Worm (Caenorhabditis elegans) whole organism, mixed stage, embryonic: ENCODE results near the gene R13A1.1.

Source experiments
- M03D4.4 ChIP-seq: sonication (generic microtip); optimal IDR thresholded peaks from 2 replicates; lab custom pipeline; 2017; ENCODE audit warnings: mild to moderate bottlenecking, missing genetic modification characterization, missing compliant biosample characterization
- bed-3 ChIP-seq: fragments of 200-800 bp; sonication (Bioruptor generic); optimal IDR thresholded peaks from 3 replicates; lab custom pipeline; 2018; ENCODE audit warnings: mild to moderate bottlenecking, missing genetic modification characterization, moderate library complexity, missing compliant biosample characterization
- blmp-1 ChIP-seq: fragments of 150-350 bp; optimal IDR thresholded peaks from 2 replicates; lab custom pipeline; 2014; ENCODE audit warnings: missing biosample characterization, missing genetic modification characterization
- ceh-39 ChIP-seq: fragments of 150-350 bp; optimal IDR thresholded peaks from 2 replicates; lab custom pipeline; 2014; ENCODE audit warnings: missing biosample characterization, missing genetic modification characterization
- ceh-43 ChIP-seq: fragments of 200-800 bp; sonication (Bioruptor generic); optimal IDR thresholded peaks from 2 replicates; lab custom pipeline; 2018; ENCODE audit warnings: mild to moderate bottlenecking, missing genetic modification characterization, moderate library complexity, missing compliant biosample characterization
- ceh-83 ChIP-seq: fragments of 200-800 bp; sonication (Bioruptor generic); optimal IDR thresholded peaks from 2 replicates; lab custom pipeline; 2018; ENCODE audit warnings: mild to moderate bottlenecking, missing genetic modification characterization, missing compliant biosample characterization
- ces-1 ChIP-seq: fragments of 150-350 bp; optimal IDR thresholded peaks from 2 replicates; lab custom pipeline; 2014; ENCODE audit warnings: missing biosample characterization, missing genetic modification reagents, missing genetic modification characterization
- cnd-1 ChIP-seq: fragments of 200-800 bp; sonication (Bioruptor generic); optimal IDR thresholded peaks from 2 replicates; lab custom pipeline; 2018; ENCODE audit warnings: mild to moderate bottlenecking, missing genetic modification characterization, missing compliant biosample characterization
- elt-1 ChIP-seq: sonication (generic microtip); optimal IDR thresholded peaks from 2 replicates; lab custom pipeline; 2017; ENCODE audit warnings: missing genetic modification characterization, mild to moderate bottlenecking, missing compliant biosample characterization, antibody characterized with exemption, moderate library complexity, borderline replicate concordance; ENCODE audit not compliant: insufficient read depth
- elt-3 ChIP-seq: fragments of 150-350 bp; optimal IDR thresholded peaks from 2 replicates; lab custom pipeline; 2014; ENCODE audit warnings: missing biosample characterization, missing genetic modification characterization
- flh-1 ChIP-seq: fragments of 200-800 bp; sonication (Bioruptor generic); optimal IDR thresholded peaks from 2 replicates; lab custom pipeline; 2018; ENCODE audit warnings: mild to moderate bottlenecking, missing genetic modification characterization, moderate library complexity, missing compliant biosample characterization
- ham-2 ChIP-seq: fragments of 200-800 bp; sonication (Bioruptor generic); optimal IDR thresholded peaks from 2 replicates; lab custom pipeline; 2018; ENCODE audit warnings: mild to moderate bottlenecking, missing genetic modification characterization, missing compliant biosample characterization
- hlh-1 ChIP-seq: fragments of 150-350 bp; optimal IDR thresholded peaks from 2 replicates; lab custom pipeline; 2014; ENCODE audit warnings: missing biosample characterization, missing genetic modification reagents, missing genetic modification characterization
- lin-13 ChIP-seq: fragments of 150-350 bp; optimal IDR thresholded peaks from 2 replicates; lab custom pipeline; 2014; ENCODE audit warnings: missing biosample characterization, missing genetic modification characterization
- lin-32 ChIP-seq: fragments of 200-800 bp; sonication (Bioruptor generic); optimal IDR thresholded peaks from 2 replicates; lab custom pipeline; 2018; ENCODE audit warnings: mild to moderate bottlenecking, missing genetic modification characterization, missing compliant biosample characterization
- lsy-2 ChIP-seq: fragments of 150-350 bp; optimal IDR thresholded peaks from 2 replicates; lab custom pipeline; 2014; ENCODE audit warnings: missing biosample characterization, missing genetic modification characterization
- mab-5 ChIP-seq: fragments of 150-350 bp; optimal IDR thresholded peaks from 2 replicates; lab custom pipeline; 2014; ENCODE audit warnings: missing biosample characterization, missing genetic modification characterization
- mep-1 ChIP-seq: fragments of 150-350 bp; optimal IDR thresholded peaks from 2 replicates; lab custom pipeline; 2017; ENCODE audit warnings: missing biosample characterization, missing genetic modification reagents, missing genetic modification characterization, inconsistent platforms
- mls-2 ChIP-seq: sonication (generic microtip); optimal IDR thresholded peaks from 2 replicates; lab custom pipeline; 2016; ENCODE audit warnings: mild to moderate bottlenecking, missing genetic modification characterization, moderate library complexity, missing compliant biosample characterization
- nhr-12 ChIP-seq: fragments of 150-350 bp; optimal IDR thresholded peaks from 2 replicates; lab custom pipeline; 2014; ENCODE audit warnings: missing biosample characterization, missing genetic modification characterization
- nhr-2 ChIP-seq: fragments of 150-350 bp; optimal IDR thresholded peaks from 2 replicates; lab custom pipeline; 2014; ENCODE audit warnings: missing biosample characterization, missing genetic modification characterization
- nhr-237 ChIP-seq: fragments of 150-350 bp; optimal IDR thresholded peaks from 2 replicates; lab custom pipeline; 2014; ENCODE audit warnings: missing biosample characterization, missing genetic modification characterization
- nhr-28 ChIP-seq: fragments of 150-350 bp; optimal IDR thresholded peaks from 2 replicates; lab custom pipeline; 2014; ENCODE audit warnings: missing biosample characterization, missing genetic modification characterization
- nhr-76 ChIP-seq: sonication (generic microtip); optimal IDR thresholded peaks from 2 replicates; lab custom pipeline; 2017; ENCODE audit warnings: missing biosample characterization, missing genetic modification characterization
- pha-4 ChIP-seq: fragments of 150-350 bp; optimal IDR thresholded peaks from 2 replicates; lab custom pipeline; 2018; ENCODE audit warnings: missing biosample characterization, missing genetic modification reagents, missing genetic modification characterization
- sem-2 ChIP-seq: fragments of 200-800 bp; sonication (Bioruptor generic); optimal IDR thresholded peaks from 2 replicates; lab custom pipeline; 2018; ENCODE audit warnings: mild to moderate bottlenecking, missing genetic modification characterization, missing compliant biosample characterization
- snpc-4 ChIP-seq: fragments of 150-350 bp; optimal IDR thresholded peaks from 2 replicates; lab custom pipeline; 2014; ENCODE audit warnings: missing biosample characterization, missing genetic modification characterization
- sptf-1 ChIP-seq: sonication (generic microtip); optimal IDR thresholded peaks from 2 replicates; lab custom pipeline; 2017; ENCODE audit warnings: mild to moderate bottlenecking, missing genetic modification characterization, moderate library complexity, missing compliant biosample characterization
- tbx-8 ChIP-seq: fragments of 200-800 bp; sonication (Bioruptor generic); optimal IDR thresholded peaks from 2 replicates; lab custom pipeline; 2018; ENCODE audit warnings: mild to moderate bottlenecking, missing genetic modification characterization, moderate library complexity, missing compliant biosample characterization
- unc-120 ChIP-seq: sonication (generic microtip); optimal IDR thresholded peaks from 2 replicates; lab custom pipeline; 2017; ENCODE audit warnings: missing genetic modification characterization, missing compliant biosample characterization; ENCODE audit not compliant: poor library complexity, severe bottlenecking
- unc-39 ChIP-seq: fragments of 150-350 bp; optimal IDR thresholded peaks from 2 replicates; lab custom pipeline; 2014; ENCODE audit warnings: missing biosample characterization, missing genetic modification characterization
- unc-62 ChIP-seq: fragments of 150-350 bp; optimal IDR thresholded peaks from 2 replicates; lab custom pipeline; 2014; ENCODE audit warnings: missing biosample characterization, missing genetic modification reagents, missing genetic modification characterization
- zip-8 ChIP-seq: fragments of 150-350 bp; optimal IDR thresholded peaks from 2 replicates; lab custom pipeline; 2014; ENCODE audit warnings: missing biosample characterization, missing genetic modification characterization
- ztf-11 ChIP-seq: fragments of 150-350 bp; optimal IDR thresholded peaks from 2 replicates; lab custom pipeline; 2014; ENCODE audit warnings: missing biosample characterization, missing genetic modification characterization

R13A1.1 gene

DNA sequence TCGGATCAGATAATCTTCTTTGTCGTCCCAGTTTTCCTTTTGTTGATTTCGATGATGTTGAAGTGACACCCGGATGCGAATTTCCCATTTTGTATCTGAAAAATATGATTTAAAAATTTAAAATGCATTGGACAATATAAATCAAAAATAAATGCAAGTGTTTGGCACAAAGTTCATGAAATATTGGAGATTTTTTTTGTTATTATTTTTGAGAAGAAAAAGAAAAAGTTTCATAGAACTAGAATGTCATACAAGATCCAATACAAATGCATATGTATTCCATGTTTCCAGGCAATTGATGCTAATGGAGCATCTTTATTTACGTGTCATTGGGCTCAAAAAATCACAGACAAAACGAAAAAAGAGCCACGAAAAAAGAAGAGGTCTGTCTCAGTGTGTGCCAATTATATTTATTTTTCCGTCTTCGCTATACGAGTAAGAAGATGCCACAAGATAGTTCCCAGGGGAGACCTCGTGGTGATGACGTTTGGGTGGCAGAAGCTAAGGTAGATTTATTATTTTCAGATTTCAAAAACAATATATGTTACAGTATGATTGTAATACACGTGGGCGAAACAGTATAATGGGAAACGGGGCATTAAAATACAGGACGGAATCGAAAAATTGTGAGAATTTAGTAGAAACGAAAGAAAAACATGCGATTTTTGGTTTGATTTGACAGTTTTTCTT lies at the start of gene R13A1.1, which contains the start of gene glb-23:
TSS of gene R13A1.1 (plus strand) at position 640 of the 690 bp plus-strand sequence.
TSS of gene glb-23 (minus strand) at position 101 of the 690 bp plus-strand sequence.
- TF ChIP-seq hlh-1 (tag; lab: Kevin White, UChicago) (no peak), ceh-83 (GFP tag; lab: Kevin White, UChicago) (no peak), lsy-2 (tag; lab: Kevin White, UChicago) (no peak), M03D4.4 (no peak), bed-3 (no peak), mls-2 (tag; lab: Kevin White, UChicago) (no peak), unc-120 (tag; lab: Kevin White, UChicago) (no peak), pha-4 (tag; lab: Kevin White, UChicago) (no peak)
- TF ChIP-seq, all 35 proteins: peak for 0

DNA sequence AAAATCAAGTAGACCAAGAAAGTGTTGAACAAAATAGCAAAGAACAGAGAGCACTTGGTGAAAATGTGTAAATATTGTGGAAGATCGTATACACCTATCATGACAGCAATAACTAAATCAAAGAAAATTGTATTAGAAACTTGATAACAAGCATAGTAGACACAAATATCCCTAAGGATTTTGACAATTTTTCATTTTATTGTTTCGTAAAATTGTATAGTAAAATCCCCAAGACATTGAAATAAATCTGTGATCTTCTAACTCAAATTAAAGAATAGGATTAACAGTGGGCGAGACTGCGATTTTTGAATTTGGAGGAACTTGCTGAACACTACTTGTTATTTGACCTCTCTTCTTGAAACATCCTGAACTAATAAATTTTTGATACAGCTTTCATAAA lies 48.6 kb upstream of the R13A1.1 start, which contains the start of gene str-220:
TSS of gene str-220 (minus strand) at position 101 of the 400 bp plus-strand sequence.
- no peak for TF ChIP-seq ztf-11 (tag; lab: Kevin White, UChicago)
- TF ChIP-seq ceh-39 (tag; lab: Kevin White, UChicago), result no peak
- TF ChIP-seq unc-39 (tag; lab: Kevin White, UChicago), result no peak
- no peak for TF ChIP-seq mab-5 (tag; lab: Kevin White, UChicago)
- TF ChIP-seq cnd-1, result no peak
- no peak for TF ChIP-seq ham-2 (GFP tag; lab: Kevin White, UChicago)
- no peak for TF ChIP-seq nhr-12
- no peak for TF ChIP-seq pha-4 (tag; lab: Kevin White, UChicago)
- no peak for TF ChIP-seq hlh-1 (tag; lab: Kevin White, UChicago)
- no peak for TF ChIP-seq ceh-43
- TF ChIP-seq zip-8 (tag; lab: Kevin White, UChicago), result no peak
- no peak for TF ChIP-seq nhr-76
- TF ChIP-seq elt-3 (tag; lab: Kevin White, UChicago), result no peak
- TF ChIP-seq blmp-1 (tag; lab: Kevin White, UChicago), result no peak
- TF ChIP-seq tbx-8 (GFP tag; lab: Kevin White, UChicago), result no peak
- no peak for TF ChIP-seq lin-13 (tag; lab: Kevin White, UChicago)
- TF ChIP-seq nhr-2 (tag; lab: Kevin White, UChicago), result no peak
- TF ChIP-seq mep-1 (tag; lab: Kevin White, UChicago), result no peak
- TF ChIP-seq elt-1, result no peak
- TF ChIP-seq snpc-4 (tag; lab: Kevin White, UChicago), result no peak

DNA sequence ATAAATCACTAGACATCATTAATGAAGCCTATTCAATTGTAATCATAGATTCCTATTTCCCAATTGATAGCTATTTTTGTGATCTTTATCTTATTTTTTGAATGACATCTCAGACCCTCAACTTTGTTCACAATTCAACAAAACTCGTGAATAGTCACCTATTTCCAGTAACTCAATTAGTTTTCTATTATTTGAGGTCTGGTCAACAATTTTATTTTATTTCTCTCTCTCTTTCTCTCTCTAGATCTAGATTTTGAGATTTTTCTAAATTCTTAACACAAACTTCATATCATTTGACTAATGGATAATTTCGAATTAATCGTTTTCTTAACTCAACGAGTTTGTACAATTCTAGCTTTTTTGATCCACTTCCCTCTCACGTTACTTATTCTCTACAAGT lies 46.3 kb upstream of the R13A1.1 start, which contains the start of gene str-1:
TSS of gene str-1 (plus strand) at position 301 of the 400 bp plus-strand sequence.
- no peak for TF ChIP-seq snpc-4 (tag; lab: Kevin White, UChicago)
- TF ChIP-seq elt-3 (tag; lab: Kevin White, UChicago), result no peak
- no peak for TF ChIP-seq ces-1 (GFP tag; lab: Kevin White, UChicago)
- TF ChIP-seq nhr-28 (tag; lab: Kevin White, UChicago), result no peak
- no peak for TF ChIP-seq sptf-1
- TF ChIP-seq flh-1 (GFP tag; lab: Kevin White, UChicago), result no peak
- no peak for TF ChIP-seq cnd-1
- no peak for TF ChIP-seq mls-2 (tag; lab: Kevin White, UChicago)
- TF ChIP-seq bed-3, result no peak
- no peak for TF ChIP-seq pha-4 (tag; lab: Kevin White, UChicago)

DNA sequence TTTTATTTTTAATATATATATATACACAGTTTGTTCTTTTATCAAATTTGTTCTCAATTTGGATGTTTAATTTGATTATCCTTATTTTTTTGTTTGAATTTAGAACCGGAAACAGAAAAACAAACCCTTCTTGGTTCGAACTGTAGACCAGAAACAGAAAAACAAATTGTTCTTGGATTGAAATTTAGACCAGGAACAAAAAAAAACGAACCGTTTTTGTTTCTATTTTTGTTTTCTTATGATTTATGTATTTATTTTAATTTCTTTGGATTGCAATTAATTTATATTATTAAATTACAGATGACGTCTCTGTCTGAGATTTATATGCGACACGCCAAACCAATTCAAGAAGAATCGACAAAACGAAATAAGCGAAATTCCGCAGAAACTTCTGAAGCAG lies 44.5 kb upstream of the R13A1.1 start, which contains the start of gene C42D4.19:
TSS of gene C42D4.19 (plus strand) at position 301 of the 400 bp plus-strand sequence.
- no peak for TF ChIP-seq mls-2 (tag; lab: Kevin White, UChicago)
- TF ChIP-seq ztf-11 (tag; lab: Kevin White, UChicago), result no peak
- TF ChIP-seq lsy-2 (tag; lab: Kevin White, UChicago), result no peak
- no peak for TF ChIP-seq sem-2 (GFP tag; lab: Kevin White, UChicago)
- TF ChIP-seq nhr-237 (tag; lab: Kevin White, UChicago), result no peak
- TF ChIP-seq unc-62 (GFP tag; lab: Kevin White, UChicago), result no peak
- no peak for TF ChIP-seq hlh-1 (tag; lab: Kevin White, UChicago)
- TF ChIP-seq lin-32 (GFP tag; lab: Kevin White, UChicago), result no peak
- TF ChIP-seq ham-2 (GFP tag; lab: Kevin White, UChicago), result no peak
- TF ChIP-seq snpc-4 (tag; lab: Kevin White, UChicago), result no peak
- TF ChIP-seq nhr-2 (tag; lab: Kevin White, UChicago), result no peak
- TF ChIP-seq ceh-43, result no peak
